Fruit fly (Drosophila melanogaster) S2 (cell line): Measurements from ENCODE around the gene CG12420.
A peak's percentile ranks its signal among the peaks of the same experiment; 100 is the strongest.

Source experiments
- CG8478 ChIP-seq: fragments of >200 bp; optimal IDR thresholded peaks from 2 replicates; lab custom pipeline; 2018
- CTCF ChIP-seq, 2 experiments: fragments of >200 bp; optimal IDR thresholded peaks; 2 replicates each; lab custom pipeline; 2018

CG12420 gene

DNA sequence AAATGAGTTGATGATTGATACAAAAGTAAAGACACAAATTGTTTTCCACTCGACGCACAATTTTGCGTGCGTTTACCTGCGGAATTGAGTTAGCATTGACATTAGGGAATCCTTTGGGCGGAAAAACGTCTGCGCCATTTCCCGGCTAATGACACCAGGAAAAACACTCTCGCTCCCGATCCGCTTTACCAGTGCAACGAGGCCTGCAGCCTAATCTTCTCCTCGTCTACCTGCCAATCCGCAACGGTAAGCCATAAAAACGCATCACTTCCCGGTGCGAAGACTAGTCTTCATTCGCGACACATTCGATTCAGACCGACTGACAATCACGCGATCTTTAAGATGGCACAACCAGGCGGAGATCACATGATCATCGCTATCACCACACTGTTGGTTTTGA is at the start of gene CG12420:
Gene CG12420, plus strand, starts transcription at position 283 of the 400 bp plus-strand sequence.
- TF ChIP-seq CG8478 (lab: Kevin White, UChicago): no peak
- no peak for TF ChIP-seq CTCF (optimal IDR thresholded peaks at IDR 0.05; lab: Kevin White, UChicago)

DNA sequence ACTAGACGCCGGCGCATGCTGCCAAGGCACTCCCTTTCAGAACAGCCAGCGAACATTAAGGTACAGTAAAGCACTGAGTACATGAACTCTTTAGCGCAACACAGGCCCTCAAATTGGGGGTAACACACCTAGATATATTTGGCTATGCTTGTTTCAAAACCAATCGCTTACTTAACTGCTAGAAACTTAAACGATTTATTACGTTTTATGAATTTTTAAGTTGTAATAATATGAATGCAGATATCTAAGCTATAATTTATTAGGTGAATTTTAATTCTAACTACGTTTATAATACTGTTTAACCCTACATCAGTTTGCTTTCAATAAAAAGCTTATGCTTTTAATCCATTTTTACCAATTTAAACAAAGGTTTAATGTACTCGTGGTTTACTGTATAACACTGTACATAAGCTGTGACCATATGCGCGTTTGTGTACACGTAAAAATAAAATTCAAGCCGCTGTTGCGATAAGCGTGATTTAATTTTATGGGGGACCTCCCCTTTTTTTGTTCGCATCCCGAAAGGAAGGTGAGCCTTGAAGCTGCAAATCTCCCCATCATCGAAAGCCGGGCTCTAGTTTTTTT is 45.5 kb upstream of the CG12420 start:
- TF ChIP-seq CTCF (optimal IDR thresholded peaks at IDR 0.05; lab: Kevin White, UChicago) (no peak), CG8478 (lab: Kevin White, UChicago) (no peak)

DNA sequence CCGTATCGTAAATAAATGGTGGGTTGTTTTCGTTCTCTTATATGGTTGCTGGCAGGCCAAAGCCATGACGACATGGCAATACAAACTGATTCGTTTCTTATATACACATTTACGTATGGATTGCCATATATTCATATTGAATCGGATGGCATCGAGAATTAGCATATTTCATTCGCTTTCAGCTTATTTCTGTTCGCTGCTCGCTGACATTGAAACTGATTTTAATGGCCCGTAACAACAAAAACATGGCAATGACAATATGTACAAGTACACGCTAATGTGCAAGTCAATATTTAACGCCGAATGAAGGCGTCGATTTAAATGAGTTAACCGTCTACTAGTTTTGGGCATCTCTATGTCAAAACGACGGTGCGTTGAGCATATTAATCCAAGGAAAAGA is 36.5 kb upstream of the CG12420 start:
- TF ChIP-seq CTCF (optimal IDR thresholded peaks at IDR 0.05; lab: Kevin White, UChicago) (no peak), CG8478 (lab: Kevin White, UChicago) (no peak)

DNA sequence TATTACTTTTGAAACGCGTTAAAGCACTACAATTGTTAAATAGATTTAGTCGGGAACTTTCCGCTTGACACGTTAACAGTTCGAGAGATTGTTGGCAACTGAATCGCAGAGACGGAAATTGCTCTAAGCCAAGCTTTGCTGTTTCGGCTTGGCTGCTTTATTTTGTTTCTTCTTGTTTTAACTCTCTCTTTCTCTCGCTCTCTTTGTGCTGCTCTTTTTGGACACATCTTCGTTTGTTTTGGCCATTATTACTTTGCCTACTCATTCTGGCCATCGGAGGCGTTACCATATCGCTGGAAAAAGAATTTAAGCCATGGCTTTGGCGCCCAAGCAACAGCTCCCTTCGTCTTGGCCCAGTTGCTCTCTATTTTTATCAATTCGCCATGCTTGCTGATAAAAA is 33.0 kb upstream of the CG12420 start, which contains the start of gene CG12814:
Gene CG12814, minus strand, starts transcription at position 84 of the 400 bp plus-strand sequence.
- TF ChIP-seq CTCF (optimal IDR thresholded peaks at IDR 0.05; lab: Kevin White, UChicago): no peak
- no peak for TF ChIP-seq CG8478 (lab: Kevin White, UChicago)

DNA sequence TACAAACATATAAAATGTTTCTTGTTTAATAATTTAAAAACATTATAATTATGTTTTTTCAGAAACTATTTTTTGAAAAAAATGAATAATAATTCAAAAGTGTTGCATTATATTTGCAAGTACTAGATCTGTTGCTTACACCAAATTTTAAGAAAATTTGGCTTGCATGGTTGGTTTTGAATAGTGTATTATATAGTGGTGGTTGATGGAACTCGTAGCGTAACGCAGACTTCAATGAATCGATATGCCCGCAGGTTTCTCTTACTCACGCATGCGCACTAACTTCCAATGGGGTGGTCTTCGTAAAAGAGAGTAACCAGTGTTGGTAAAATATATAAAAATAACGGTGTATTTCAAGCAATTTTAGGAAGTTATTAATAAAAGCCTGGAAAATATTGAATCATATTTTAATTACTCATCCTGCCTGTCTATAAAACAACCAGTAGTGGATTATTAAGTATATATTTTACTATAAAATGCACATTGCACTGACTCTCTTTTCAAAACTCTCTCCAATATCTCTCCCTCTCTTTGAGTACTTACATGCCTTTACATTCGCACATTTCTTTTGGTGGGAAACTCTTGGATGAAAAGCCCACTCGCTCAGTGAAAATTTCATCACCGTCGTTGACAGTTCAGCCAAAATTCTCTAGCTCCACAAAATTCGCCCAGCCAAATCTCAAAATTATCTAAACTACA is 32.3 kb upstream of the CG12420 start, which contains the start of gene Syn:
Gene Syn, plus strand, starts transcription at position 606 of the 699 bp plus-strand sequence.
- no peak for TF ChIP-seq CG8478 (lab: Kevin White, UChicago)
- no peak for TF ChIP-seq CTCF (optimal IDR thresholded peaks at IDR 0.05; lab: Kevin White, UChicago)

DNA sequence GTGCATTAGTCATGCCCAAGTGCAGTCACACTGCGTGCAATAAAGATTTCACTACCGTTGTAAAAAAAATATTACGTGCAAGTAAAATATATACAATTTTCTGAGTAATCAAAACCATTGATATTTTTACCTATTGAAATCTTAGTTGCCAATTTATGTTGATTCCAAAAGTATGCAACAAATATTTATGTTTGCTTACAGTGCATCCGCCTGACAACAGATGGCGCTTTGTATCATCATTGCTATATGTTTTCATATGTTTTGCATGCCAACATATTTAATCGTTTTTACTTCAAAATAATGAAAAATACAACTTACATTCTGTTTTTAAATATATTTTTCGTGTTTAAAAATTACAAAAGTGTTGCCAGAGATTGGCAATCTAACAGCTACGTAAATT is 18.9 kb upstream of the CG12420 start:
- TF ChIP-seq CG8478 (lab: Kevin White, UChicago): no peak
- peak; percentile 87 to 91 for TF ChIP-seq CTCF (optimal IDR thresholded peaks at IDR 0.05; lab: Kevin White, UChicago)

DNA sequence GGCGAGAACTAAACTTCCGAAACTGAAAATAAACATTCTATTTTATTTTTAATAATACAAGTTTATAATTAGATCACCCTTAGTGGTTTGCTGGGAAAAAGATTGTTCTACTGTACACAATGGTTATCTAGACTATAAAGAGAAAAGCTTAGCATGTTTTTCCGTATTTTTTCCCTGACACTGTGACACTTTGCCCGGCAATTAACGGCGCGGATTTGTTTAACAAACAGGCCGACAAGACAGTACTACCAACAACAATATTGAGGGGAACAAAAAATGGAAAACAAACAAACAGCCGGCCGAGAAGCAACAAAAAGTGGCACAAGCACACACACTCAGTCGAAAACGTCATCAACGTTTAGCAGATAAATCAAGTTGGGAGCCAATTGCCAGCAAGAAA is 15.8 kb upstream of the CG12420 start:
- TF ChIP-seq CG8478 (lab: Kevin White, UChicago): no peak
- TF ChIP-seq CTCF (optimal IDR thresholded peaks at IDR 0.05; lab: Kevin White, UChicago): no peak

DNA sequence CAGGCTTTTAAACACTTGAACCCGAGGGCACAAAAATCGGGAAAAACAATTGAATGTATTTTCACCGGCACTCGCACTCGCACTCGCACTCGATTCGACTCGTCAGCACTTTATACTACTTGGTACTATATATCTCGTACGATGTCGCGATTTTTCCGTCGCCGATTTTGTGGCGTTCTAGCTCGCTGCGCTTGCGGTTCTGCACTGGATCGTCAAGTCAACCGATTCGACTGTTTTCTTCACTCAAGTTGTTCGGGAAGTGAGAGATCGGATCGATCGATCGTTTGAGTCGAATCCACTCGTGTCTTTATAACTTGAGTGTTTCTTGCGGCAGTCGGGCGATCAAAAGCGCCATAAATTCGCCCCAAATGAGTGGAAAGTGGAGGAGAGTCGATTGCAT is 9.7 kb upstream of the CG12420 start, which contains the start of gene Timp:
Gene Timp, minus strand, starts transcription at position 209 of the 400 bp plus-strand sequence.
- TF ChIP-seq CG8478 (lab: Kevin White, UChicago) (no peak), CTCF (optimal IDR thresholded peaks at IDR 0.05; lab: Kevin White, UChicago) (no peak)

DNA sequence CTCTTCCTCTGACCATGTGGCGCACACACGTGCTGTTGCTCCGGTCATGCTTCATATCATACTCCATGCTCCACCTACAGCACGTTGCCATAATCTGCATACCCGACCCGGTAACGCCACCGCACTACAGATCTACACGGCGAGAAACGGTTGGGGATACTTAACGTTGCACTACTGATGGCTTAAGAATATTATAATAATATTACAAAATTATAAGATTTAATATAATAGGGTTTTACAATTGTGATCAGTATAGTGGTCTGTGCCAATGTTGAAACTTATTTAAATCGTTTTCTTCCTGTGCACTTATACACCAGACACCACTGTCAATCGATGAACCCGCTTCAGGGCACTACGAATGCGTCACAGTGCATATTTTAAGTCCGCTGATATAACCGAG is 9.1 kb upstream of the CG12420 start:
- TF ChIP-seq CTCF (optimal IDR thresholded peaks at IDR 0.05; lab: Kevin White, UChicago) (no peak), CG8478 (lab: Kevin White, UChicago) (no peak)

DNA sequence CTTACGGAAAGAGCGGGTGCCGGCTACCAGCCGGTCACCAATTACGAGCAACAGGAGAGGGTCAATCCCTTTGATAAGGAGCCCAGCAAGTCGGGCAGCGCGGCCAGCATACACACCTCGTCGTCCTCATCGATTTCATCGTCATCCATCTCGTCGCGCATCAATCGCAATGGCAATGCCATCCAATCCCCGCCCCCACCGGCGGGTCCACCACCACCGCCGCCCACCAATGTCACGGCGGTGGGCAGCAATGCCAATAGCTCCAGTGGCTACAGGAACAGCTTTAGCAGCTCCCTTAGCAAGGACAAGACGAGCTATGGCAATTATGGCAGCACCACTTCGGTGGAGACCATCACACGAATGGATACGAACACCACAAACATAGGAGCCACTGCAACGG is 4.5 kb upstream of the CG12420 start:
- no peak for TF ChIP-seq CTCF (optimal IDR thresholded peaks at IDR 0.05; lab: Kevin White, UChicago)
- TF ChIP-seq CG8478 (lab: Kevin White, UChicago): no peak

DNA sequence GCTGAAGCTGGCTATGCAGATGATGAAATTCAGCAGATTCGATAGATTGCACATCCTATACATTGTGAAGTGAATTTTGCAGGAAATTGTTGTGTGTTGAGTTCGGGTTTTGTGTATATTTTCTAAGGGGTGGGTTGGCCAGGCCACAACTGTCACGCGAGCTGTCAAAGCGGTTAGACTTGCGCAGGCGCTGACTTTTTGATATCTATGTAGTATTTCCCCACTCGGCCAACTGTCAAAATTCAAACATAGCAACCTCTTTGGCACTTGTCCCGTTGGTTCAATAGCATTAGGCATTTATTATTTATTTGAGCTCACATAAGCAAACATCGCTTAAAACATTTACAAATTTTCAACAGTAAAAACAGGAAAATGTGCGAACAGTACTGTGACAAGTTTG is 2.1 kb downstream of the CG12420 start, which contains the start of the genes CG12817 and CG34107:
Gene CG12817, minus strand, starts transcription at position 132 of the 400 bp plus-strand sequence.
Gene CG34107, plus strand, starts transcription at position 316 of the 400 bp plus-strand sequence.
- no peak for TF ChIP-seq CG8478 (lab: Kevin White, UChicago)
- no peak for TF ChIP-seq CTCF (optimal IDR thresholded peaks at IDR 0.05; lab: Kevin White, UChicago)

DNA sequence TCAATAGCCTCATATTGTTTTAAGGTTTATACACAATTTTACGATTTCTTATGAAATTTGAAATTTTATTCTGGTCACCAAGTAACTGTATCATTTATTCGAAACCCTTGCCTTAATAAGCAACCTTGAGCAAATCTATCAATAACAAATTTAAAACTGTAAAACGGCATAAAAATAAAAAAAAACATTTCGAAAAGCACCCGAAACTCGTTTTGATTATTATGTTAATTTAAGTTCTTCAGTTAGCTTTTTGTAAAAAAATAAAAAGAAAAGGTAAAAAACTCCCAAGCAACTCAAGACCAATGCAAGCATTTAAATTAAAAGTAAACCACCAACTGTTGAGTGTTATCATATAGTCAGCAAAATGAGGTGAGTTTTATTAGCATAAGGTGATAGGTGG is 2.9 kb downstream of the CG12420 start, which contains the start of gene CG42795:
Gene CG42795, plus strand, starts transcription at position 301 of the 400 bp plus-strand sequence.
- TF ChIP-seq CTCF (optimal IDR thresholded peaks at IDR 0.05; lab: Kevin White, UChicago): no peak
- TF ChIP-seq CG8478 (lab: Kevin White, UChicago): no peak

DNA sequence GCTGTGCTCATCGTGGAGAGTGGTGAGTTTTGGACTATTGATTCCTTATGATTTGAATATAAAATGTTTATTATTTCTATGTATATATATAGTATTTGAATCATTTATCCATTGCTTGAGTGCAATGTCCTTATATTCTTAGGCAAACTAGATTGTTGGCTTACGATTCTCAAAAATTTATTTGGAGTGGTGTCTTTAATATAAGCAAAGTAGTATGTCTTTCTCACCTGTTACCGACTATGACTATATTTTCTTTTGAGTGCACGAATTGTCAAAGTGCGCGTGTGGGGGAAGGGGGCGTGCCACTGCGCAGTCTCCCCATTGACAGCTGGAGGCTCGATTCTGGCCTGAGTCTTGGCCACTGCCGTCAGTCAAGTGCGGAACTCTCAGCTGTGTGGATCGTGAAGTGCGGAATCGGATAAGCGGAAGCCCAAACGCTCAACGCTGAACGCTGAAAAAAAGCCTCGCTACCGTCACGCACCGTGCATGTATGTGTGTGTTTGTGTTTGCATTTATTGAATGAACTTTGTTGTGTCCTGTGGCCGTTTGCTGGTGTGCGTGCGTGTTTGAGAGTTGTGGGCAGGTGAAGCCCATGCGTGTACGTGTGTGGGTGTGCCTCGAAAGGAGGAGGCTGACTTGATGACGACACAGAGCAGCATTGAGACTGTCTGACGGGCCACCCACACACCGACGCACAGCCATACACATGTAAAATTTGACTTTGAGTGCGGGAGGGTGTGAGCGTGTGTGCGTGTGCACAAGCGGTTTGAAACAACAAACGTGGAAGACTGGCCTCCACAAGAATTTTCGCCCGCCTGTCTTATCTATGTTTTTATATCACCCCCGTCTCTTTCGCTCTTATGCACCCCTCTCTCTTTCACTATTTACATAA is 3.9 kb downstream of the CG12420 start:
- TF ChIP-seq CG8478 (lab: Kevin White, UChicago): no peak
- no peak for TF ChIP-seq CTCF (optimal IDR thresholded peaks at IDR 0.05; lab: Kevin White, UChicago)

DNA sequence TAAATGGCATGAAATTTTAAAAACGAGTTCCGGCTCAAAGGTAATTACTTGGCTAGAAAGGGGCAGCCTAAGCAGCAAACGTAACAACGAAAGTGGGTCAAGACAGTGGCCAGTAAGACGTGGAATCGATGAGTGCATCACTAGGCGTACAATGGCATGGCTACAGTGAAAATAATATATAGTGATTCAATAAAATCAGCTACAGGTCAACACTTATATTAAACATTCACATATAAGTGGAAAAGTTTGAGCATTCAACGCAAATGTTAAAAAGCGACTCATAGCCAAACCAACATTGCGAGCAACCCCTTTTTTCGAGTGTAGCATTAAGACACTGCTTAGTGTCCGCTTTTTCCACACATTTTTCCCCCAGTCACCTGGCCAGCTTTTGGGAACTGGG is 5.5 kb downstream of the CG12420 start:
- TF ChIP-seq CG8478 (lab: Kevin White, UChicago): no peak
- TF ChIP-seq CTCF (optimal IDR thresholded peaks at IDR 0.05; lab: Kevin White, UChicago): no peak
